Fruit fly (Drosophila melanogaster): Measurements from ENCODE around the gene CG5377.

Gene CG5377

dm6 chr3R:22423996-22424395 is 44.0 kb downstream of the CG5377 start:
- no peak for TF ChIP-seq CG17801 (GFP tag; optimal IDR thresholded peaks at IDR 0.05; ENCODE audit: partially characterized antibody)

- peak; percentile 67 for TF ChIP-seq CG17801 (GFP tag; optimal IDR thresholded peaks at IDR 0.05; ENCODE audit: partially characterized antibody)
These were observed 46.3 kb downstream of the CG5377 start for dm6 chr3R:22421618-22422017.

dm6 chr3R:22420911-22421310 is 47.0 kb downstream of the CG5377 start, which contains the start of the genes Nop56 and mats:
TSS of gene Nop56 (minus strand) at chr3R:22421068.
TSS of gene mats (plus strand) at chr3R:22421161.
- TF ChIP-seq CG17801 (GFP tag; optimal IDR thresholded peaks at IDR 0.05; ENCODE audit: partially characterized antibody) = peak; percentile 59
